Comparison of ENCODE assay signal across 1 fruit fly cellular context in the genomic region with DNA sequence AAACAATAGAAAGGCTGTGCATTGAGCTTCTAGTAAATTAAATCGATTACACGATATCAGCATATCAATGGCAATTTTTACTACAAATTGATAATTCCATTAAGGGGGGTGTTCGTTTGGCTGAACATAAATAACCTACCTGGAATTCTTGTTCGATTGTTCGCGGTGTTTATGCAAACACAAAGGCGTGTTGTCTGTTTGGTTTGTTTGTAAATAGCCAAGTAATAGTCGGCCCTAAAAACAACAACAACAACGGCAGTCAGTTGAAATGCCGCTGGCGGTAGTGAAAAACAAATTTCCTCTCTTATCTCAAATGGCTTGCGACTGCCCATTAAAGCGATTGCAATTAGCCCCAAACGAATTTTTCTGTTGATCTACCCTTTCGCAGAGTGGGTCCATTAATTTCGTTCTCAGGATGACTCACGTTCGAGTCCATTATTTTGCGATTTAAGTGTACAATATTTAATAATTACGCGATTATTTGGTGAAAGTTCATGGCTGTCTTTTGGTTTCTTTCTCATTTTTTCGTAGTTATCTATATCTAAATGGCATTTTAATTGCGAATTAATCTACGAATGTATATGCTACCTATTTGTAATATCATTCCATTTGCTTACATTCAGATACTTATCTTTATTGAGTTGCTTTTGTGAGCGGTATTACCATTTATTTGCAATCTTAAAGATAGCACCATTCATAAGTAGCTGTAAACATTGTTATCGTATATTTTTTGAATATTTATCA.
A peak's percentile ranks its signal among the peaks of the same experiment; 100 is the strongest.
TF ChIP-seq lines count a peak whose summit lies in the region.

No protein-coding gene starts in this region.

TF ChIP-seq in whole organism, embryonic, 481 proteins besides CTCF, POLR2A, EP300 and RAD21 (continued from another document and continues in another):
- TF ChIP-seq CG18619 (GFP tag; optimal IDR thresholded peaks at IDR 0.05; lab: Kevin White, UChicago), result peak; percentile 34
- TF ChIP-seq CG1529 (GFP tag; optimal IDR thresholded peaks at IDR 0.05; lab: Kevin White, UChicago), result no peak
- no peak for TF ChIP-seq Mrtf (GFP tag; IDR thresholded peaks at IDR 0.05; lab: Robert Waterston, UW)
- TF ChIP-seq CG10431 (GFP tag; optimal IDR thresholded peaks at IDR 0.05; lab: Kevin White, UChicago), result no peak
- peak; percentile 38 for TF ChIP-seq abd-A (tag; optimal IDR thresholded peaks at IDR 0.05; lab: Kevin White, UChicago)
- no peak for TF ChIP-seq CG30431 (GFP tag; optimal IDR thresholded peaks at IDR 0.05; lab: Kevin White, UChicago)
- no peak for TF ChIP-seq nom (GFP tag; optimal IDR thresholded peaks at IDR 0.05; lab: Kevin White, UChicago)
- TF ChIP-seq dimm (GFP tag; IDR thresholded peaks at IDR 0.05; lab: Robert Waterston, UW), result no peak
- no peak for TF ChIP-seq bbx (GFP tag; IDR thresholded peaks at IDR 0.05; lab: Robert Waterston, UW; ENCODE audit: partially characterized antibody)
- no peak for TF ChIP-seq ind (GFP tag; optimal IDR thresholded peaks at IDR 0.05; lab: Kevin White, UChicago)
- TF ChIP-seq CG12769 (tag; optimal IDR thresholded peaks at IDR 0.05; lab: Kevin White, UChicago), result peak; percentile 3
- TF ChIP-seq Poxn (GFP tag; IDR thresholded peaks at IDR 0.05; lab: Robert Waterston, UW), result no peak
- TF ChIP-seq pita (GFP tag; optimal IDR thresholded peaks at IDR 0.05; lab: Kevin White, UChicago), result no peak
- TF ChIP-seq Lim3 (GFP tag; IDR thresholded peaks at IDR 0.05; lab: Robert Waterston, UW), result no peak
- no peak for TF ChIP-seq CG15514 (GFP tag; optimal IDR thresholded peaks at IDR 0.05; lab: Kevin White, UChicago)
- TF ChIP-seq Asciz (GFP tag; optimal IDR thresholded peaks at IDR 0.05; lab: Kevin White, UChicago), result peak; percentile 4
- TF ChIP-seq tna (GFP tag; IDR thresholded peaks at IDR 0.05; lab: Robert Waterston, UW; ENCODE audit: partially characterized antibody), result no peak
- no peak; the same call in 1 of the 2 replicates for TF ChIP-seq CG31441 (GFP tag; IDR thresholded peaks at IDR 0.05; lab: Robert Waterston, UW)
- TF ChIP-seq chm (GFP tag; IDR thresholded peaks at IDR 0.05; lab: Robert Waterston, UW), result no peak
- no peak for TF ChIP-seq sqz (GFP tag; optimal IDR thresholded peaks at IDR 0.05; lab: Kevin White, UChicago)
- TF ChIP-seq rib (GFP tag; IDR thresholded peaks at IDR 0.05; lab: Robert Waterston, UW), result no peak
- peak; percentile 16 for TF ChIP-seq CG18476 (GFP tag; optimal IDR thresholded peaks at IDR 0.05; lab: Kevin White, UChicago)
- no peak; the same call in 1 of the 2 replicates for TF ChIP-seq CG14014 (GFP tag; IDR thresholded peaks at IDR 0.05; lab: Robert Waterston, UW)
- no peak for TF ChIP-seq pnt (GFP tag; optimal IDR thresholded peaks at IDR 0.05; lab: Kevin White, UChicago)
- TF ChIP-seq E2f1 (GFP tag; IDR thresholded peaks at IDR 0.05; lab: Robert Waterston, UW), result no peak
- 0 out of 3 replicates have a peak, but pooled peaks have one; percentile 15 for TF ChIP-seq gce (GFP tag; IDR thresholded peaks at IDR 0.05; lab: Robert Waterston, UW)
- no peak for TF ChIP-seq Mad (GFP tag; optimal IDR thresholded peaks at IDR 0.05; lab: Kevin White, UChicago)
- peak in 1 of 2 experiments; percentile 35 for TF ChIP-seq tll (GFP tag; optimal IDR thresholded peaks at IDR 0.05; lab: Kevin White, UChicago)
- peak; percentile 16 for TF ChIP-seq CG10209 (GFP tag; optimal IDR thresholded peaks at IDR 0.05; lab: Kevin White, UChicago)
- no peak for TF ChIP-seq en (GFP tag; optimal IDR thresholded peaks at IDR 0.05; lab: Kevin White, UChicago)
- peak; percentile 38 for TF ChIP-seq fd64A (GFP tag; optimal IDR thresholded peaks at IDR 0.05; lab: Kevin White, UChicago)
- TF ChIP-seq Hsf (GFP tag; optimal IDR thresholded peaks at IDR 0.05; lab: Kevin White, UChicago), result no peak
- peak; percentile 12; the same call in 1 of the 2 replicates for TF ChIP-seq HLH3B (GFP tag; IDR thresholded peaks at IDR 0.05; lab: Robert Waterston, UW)
- TF ChIP-seq CG2712 (tag; optimal IDR thresholded peaks at IDR 0.05; lab: Kevin White, UChicago), result peak; percentile 13
- TF ChIP-seq CG6254 (GFP tag; optimal IDR thresholded peaks at IDR 0.05; lab: Kevin White, UChicago), result no peak
- no peak for TF ChIP-seq luna (GFP tag; optimal IDR thresholded peaks at IDR 0.05; lab: Kevin White, UChicago)
- TF ChIP-seq ken (GFP tag; IDR thresholded peaks at IDR 0.05; lab: Robert Waterston, UW), result 0 out of 3 replicates have a peak, but pooled peaks have one; percentile 6
- no peak for TF ChIP-seq nau (GFP tag; optimal IDR thresholded peaks at IDR 0.05; lab: Kevin White, UChicago)
- TF ChIP-seq BtbVII (GFP tag; optimal IDR thresholded peaks at IDR 0.05; lab: Kevin White, UChicago), result no peak
- TF ChIP-seq CG6654 (GFP tag; optimal IDR thresholded peaks at IDR 0.05; lab: Kevin White, UChicago), result no peak
- no peak for TF ChIP-seq CG11093 (GFP tag; IDR thresholded peaks at IDR 0.05; lab: Robert Waterston, UW)
- no peak for TF ChIP-seq lola (GFP tag; optimal IDR thresholded peaks at IDR 0.05; lab: Kevin White, UChicago)
- TF ChIP-seq CG11247 (GFP tag; IDR thresholded peaks at IDR 0.05; lab: Robert Waterston, UW), result no peak
- TF ChIP-seq CG10654 (GFP tag; optimal IDR thresholded peaks at IDR 0.05; lab: Kevin White, UChicago), result no peak
- TF ChIP-seq CkIIα-i1 (GFP tag; IDR thresholded peaks at IDR 0.05; lab: Robert Waterston, UW), result no peak
- TF ChIP-seq Atf3 (GFP tag; optimal IDR thresholded peaks at IDR 0.05; lab: Kevin White, UChicago), result no peak
- TF ChIP-seq CG9215 (GFP tag; IDR thresholded peaks at IDR 0.05; lab: Robert Waterston, UW), result no peak
- TF ChIP-seq CG11695 (GFP tag; IDR thresholded peaks at IDR 0.05; lab: Robert Waterston, UW), result no peak; the same call in 2 of the 3 replicates
- no peak for TF ChIP-seq Oaz (GFP tag; IDR thresholded peaks at IDR 0.05; lab: Robert Waterston, UW)
- TF ChIP-seq CG17328 (GFP tag; IDR thresholded peaks at IDR 0.05; lab: Robert Waterston, UW), result no peak
- no peak for TF ChIP-seq Fer2 (tag; optimal IDR thresholded peaks at IDR 0.05; lab: Kevin White, UChicago)
- peak; percentile 12 for TF ChIP-seq CG30403 (GFP tag; optimal IDR thresholded peaks at IDR 0.05; lab: Kevin White, UChicago)
- TF ChIP-seq CG12942 (GFP tag; optimal IDR thresholded peaks at IDR 0.05; lab: Kevin White, UChicago), result peak; percentile 33
- no peak for TF ChIP-seq CG17912 (GFP tag; optimal IDR thresholded peaks at IDR 0.05; lab: Kevin White, UChicago)
- TF ChIP-seq CG6272 (GFP tag; IDR thresholded peaks at IDR 0.05; lab: Robert Waterston, UW), result no peak
- TF ChIP-seq gsb-n (tag; optimal IDR thresholded peaks at IDR 0.05; lab: Kevin White, UChicago), result peak; percentile 33
- no peak for TF ChIP-seq trh (GFP tag; optimal IDR thresholded peaks at IDR 0.05; lab: Kevin White, UChicago)
- no peak for TF ChIP-seq hb (GFP tag; IDR thresholded peaks at IDR 0.05; lab: Robert Waterston, UW; ENCODE audit: partially characterized antibody)
- TF ChIP-seq H15 (GFP tag; IDR thresholded peaks at IDR 0.05; lab: Robert Waterston, UW), result no peak
- no peak for TF ChIP-seq Lpt (GFP tag; optimal IDR thresholded peaks at IDR 0.05; lab: Kevin White, UChicago)
- peak; percentile 8 for TF ChIP-seq Fer3 (tag; optimal IDR thresholded peaks at IDR 0.05; lab: Kevin White, UChicago)
- TF ChIP-seq tup (GFP tag; optimal IDR thresholded peaks at IDR 0.05; lab: Kevin White, UChicago), result no peak
- TF ChIP-seq Side (GFP tag; optimal IDR thresholded peaks at IDR 0.05; lab: Kevin White, UChicago), result no peak
- TF ChIP-seq CG2116 (GFP tag; optimal IDR thresholded peaks at IDR 0.05; lab: Kevin White, UChicago), result no peak
- no peak for TF ChIP-seq CG10979 (tag; optimal IDR thresholded peaks at IDR 0.05; lab: Kevin White, UChicago)
- no peak for TF ChIP-seq CG1602 (GFP tag; optimal IDR thresholded peaks at IDR 0.05; lab: Kevin White, UChicago)
- TF ChIP-seq sug (tag; optimal IDR thresholded peaks at IDR 0.05; lab: Kevin White, UChicago), result peak; percentile 41
- no peak for TF ChIP-seq Hey (tag; optimal IDR thresholded peaks at IDR 0.05; lab: Kevin White, UChicago)
- TF ChIP-seq CG31388 (GFP tag; optimal IDR thresholded peaks at IDR 0.05; lab: Kevin White, UChicago), result no peak
- no peak for TF ChIP-seq lbe (GFP tag; optimal IDR thresholded peaks at IDR 0.05; lab: Kevin White, UChicago)
- TF ChIP-seq mirr (GFP tag; optimal IDR thresholded peaks at IDR 0.05; lab: Kevin White, UChicago), result peak; percentile 83
- no peak for TF ChIP-seq CG4282 (GFP tag; optimal IDR thresholded peaks at IDR 0.05; lab: Kevin White, UChicago)
- TF ChIP-seq CG9876 (GFP tag; optimal IDR thresholded peaks at IDR 0.05; lab: Kevin White, UChicago), result no peak
- no peak for TF ChIP-seq CG10274 (GFP tag; optimal IDR thresholded peaks at IDR 0.05; lab: Kevin White, UChicago)
- TF ChIP-seq nerfin-1 (tag; optimal IDR thresholded peaks at IDR 0.05; lab: Kevin White, UChicago), result no peak
- TF ChIP-seq CG30020 (tag; optimal IDR thresholded peaks at IDR 0.05; lab: Kevin White, UChicago), result no peak
- no peak for TF ChIP-seq crol (GFP tag; IDR thresholded peaks at IDR 0.05; lab: Robert Waterston, UW)
- no peak for TF ChIP-seq tio (GFP tag; optimal IDR thresholded peaks at IDR 0.05; lab: Kevin White, UChicago)
- TF ChIP-seq ftz-f1 (GFP tag; optimal IDR thresholded peaks at IDR 0.05; lab: Kevin White, UChicago), result no peak
- TF ChIP-seq HmgZ (tag; optimal IDR thresholded peaks at IDR 0.05; lab: Kevin White, UChicago), result no peak
- no peak for TF ChIP-seq sisA (GFP tag; IDR thresholded peaks at IDR 0.05; lab: Robert Waterston, UW)
- TF ChIP-seq CG10321 (GFP tag; IDR thresholded peaks at IDR 0.05; lab: Robert Waterston, UW), result no peak
- peak; percentile 78 for TF ChIP-seq CG4360 (GFP tag; IDR thresholded peaks at IDR 0.05; lab: Robert Waterston, UW)
- peak; percentile 14 for TF ChIP-seq CG8290 (GFP tag; optimal IDR thresholded peaks at IDR 0.05; lab: Kevin White, UChicago)
- peak in 1 of 2 experiments; percentile 55 for TF ChIP-seq CG8290 (tag; optimal IDR thresholded peaks at IDR 0.05; lab: Kevin White, UChicago)
- no peak for TF ChIP-seq CG13775 (GFP tag; optimal IDR thresholded peaks at IDR 0.05; lab: Kevin White, UChicago)
- no peak for TF ChIP-seq Doc2 (GFP tag; IDR thresholded peaks at IDR 0.05; lab: Robert Waterston, UW)
- no peak for TF ChIP-seq kni (GFP tag; optimal IDR thresholded peaks at IDR 0.05; lab: Kevin White, UChicago)
- no peak for TF ChIP-seq stwl (tag; optimal IDR thresholded peaks at IDR 0.05; lab: Kevin White, UChicago)
- no peak for TF ChIP-seq CG11723 (GFP tag; optimal IDR thresholded peaks at IDR 0.05; lab: Kevin White, UChicago)
- peak; percentile 24 for TF ChIP-seq CG12659 (GFP tag; optimal IDR thresholded peaks at IDR 0.05; lab: Kevin White, UChicago)
- no peak for TF ChIP-seq CG14667 (GFP tag; IDR thresholded peaks at IDR 0.05; lab: Robert Waterston, UW)
- TF ChIP-seq emc (GFP tag; optimal IDR thresholded peaks at IDR 0.05; lab: Kevin White, UChicago), result no peak
- TF ChIP-seq z (GFP tag; IDR thresholded peaks at IDR 0.05; lab: Robert Waterston, UW), result no peak
- TF ChIP-seq CG7271 (tag; optimal IDR thresholded peaks at IDR 0.05; lab: Kevin White, UChicago), result peak; percentile 49
- peak; percentile 56 for TF ChIP-seq HHEX (GFP tag; optimal IDR thresholded peaks at IDR 0.05; lab: Kevin White, UChicago)
- TF ChIP-seq CG4854 (GFP tag; optimal IDR thresholded peaks at IDR 0.05; lab: Kevin White, UChicago), result no peak
- TF ChIP-seq CG12391 (tag; optimal IDR thresholded peaks at IDR 0.05; lab: Kevin White, UChicago), result no peak
- no peak for TF ChIP-seq B-H2 (GFP tag; optimal IDR thresholded peaks at IDR 0.05; lab: Kevin White, UChicago)
- TF ChIP-seq CG5180 (GFP tag; optimal IDR thresholded peaks at IDR 0.05; lab: Kevin White, UChicago), result no peak
- TF ChIP-seq chif (GFP tag; optimal IDR thresholded peaks at IDR 0.05; lab: Kevin White, UChicago), result peak; percentile 10 to 28
- no peak for TF ChIP-seq CG10366 (GFP tag; IDR thresholded peaks at IDR 0.05; lab: Robert Waterston, UW)
- TF ChIP-seq Opbp (GFP tag; IDR thresholded peaks at IDR 0.05; lab: Robert Waterston, UW; ENCODE audit: partially characterized antibody), result no peak
- TF ChIP-seq kah (GFP tag; optimal IDR thresholded peaks at IDR 0.05; lab: Kevin White, UChicago), result no peak
- TF ChIP-seq zfh2 (GFP tag; optimal IDR thresholded peaks at IDR 0.05; lab: Kevin White, UChicago), result no peak
- TF ChIP-seq CG2889 (GFP tag; IDR thresholded peaks at IDR 0.05; lab: Robert Waterston, UW), result no peak
- TF ChIP-seq CG42726 (GFP tag; IDR thresholded peaks at IDR 0.05; lab: Robert Waterston, UW; ENCODE audit: partially characterized antibody), result no peak
- no peak for TF ChIP-seq Ets65A (GFP tag; lab: Kevin White, UChicago)
- TF ChIP-seq CG7556 (GFP tag; optimal IDR thresholded peaks at IDR 0.05; lab: Kevin White, UChicago), result no peak
- TF ChIP-seq CG3065 (GFP tag; optimal IDR thresholded peaks at IDR 0.05; lab: Kevin White, UChicago), result no peak
- TF ChIP-seq CG9437 (GFP tag; optimal IDR thresholded peaks at IDR 0.05; lab: Kevin White, UChicago), result peak; percentile 1
- no peak for TF ChIP-seq Sry-β (GFP tag; optimal IDR thresholded peaks at IDR 0.05; lab: Kevin White, UChicago)
- TF ChIP-seq CG18262 (tag; optimal IDR thresholded peaks at IDR 0.05; lab: Kevin White, UChicago), result peak; percentile 38
- TF ChIP-seq Adf1 (GFP tag; IDR thresholded peaks at IDR 0.05; lab: Robert Waterston, UW), result no peak
- no peak for TF ChIP-seq Dref (GFP tag; IDR thresholded peaks at IDR 0.05; lab: Robert Waterston, UW)
- TF ChIP-seq Hmr (GFP tag; optimal IDR thresholded peaks at IDR 0.05; lab: Kevin White, UChicago), result peak; percentile 18
- peak; percentile 67 for TF ChIP-seq lab (GFP tag; optimal IDR thresholded peaks at IDR 0.05; lab: Kevin White, UChicago)
- TF ChIP-seq sna (GFP tag; IDR thresholded peaks at IDR 0.05; lab: Robert Waterston, UW; ENCODE audit: partially characterized antibody), result no peak
- TF ChIP-seq Dip2 (GFP tag; IDR thresholded peaks at IDR 0.05; lab: Robert Waterston, UW), result no peak
- TF ChIP-seq Meics (GFP tag; optimal IDR thresholded peaks at IDR 0.05; lab: Kevin White, UChicago), result peak; percentile 50
- TF ChIP-seq CG15011 (GFP tag; optimal IDR thresholded peaks at IDR 0.05; lab: Kevin White, UChicago), result no peak
- peak; percentile 89 for TF ChIP-seq sd (tag; optimal IDR thresholded peaks at IDR 0.05; lab: Kevin White, UChicago)
- TF ChIP-seq Chrac-16 (GFP tag; optimal IDR thresholded peaks at IDR 0.05; lab: Kevin White, UChicago), result no peak
- TF ChIP-seq croc (GFP tag; conservative IDR thresholded peaks at IDR 0.05; lab: Robert Waterston, UW), result no peak
- no peak for TF ChIP-seq NfI (GFP tag; optimal IDR thresholded peaks at IDR 0.05; lab: Kevin White, UChicago)
- no peak for TF ChIP-seq YL-1 (GFP tag; optimal IDR thresholded peaks at IDR 0.05; lab: Kevin White, UChicago)
- TF ChIP-seq CG13296 (GFP tag; optimal IDR thresholded peaks at IDR 0.05; lab: Kevin White, UChicago), result peak; percentile 67
- TF ChIP-seq klu (GFP tag; IDR thresholded peaks at IDR 0.05; lab: Robert Waterston, UW), result no peak
